Worm (Caenorhabditis elegans) whole organism, L2 larva: Measurements from ENCODE around the gene F01F1.15.

Experiments used
- lin-11 ChIP-seq: fragments of 150-350 bp; sonication (generic microtip); optimal IDR thresholded peaks from 2 replicates; lab custom pipeline; 2014; ENCODE audit warnings: missing biosample characterization, missing genetic modification characterization, inconsistent platforms, mixed read lengths
- nhr-237 ChIP-seq: fragments of 150-350 bp; optimal IDR thresholded peaks from 2 replicates; lab custom pipeline; 2014; ENCODE audit warnings: missing biosample characterization, missing genetic modification characterization
- unc-62 ChIP-seq: fragments of 150-350 bp; optimal IDR thresholded peaks from 2 replicates; lab custom pipeline; 2014; ENCODE audit warnings: missing biosample characterization, missing genetic modification reagents, missing genetic modification characterization

DNA sequence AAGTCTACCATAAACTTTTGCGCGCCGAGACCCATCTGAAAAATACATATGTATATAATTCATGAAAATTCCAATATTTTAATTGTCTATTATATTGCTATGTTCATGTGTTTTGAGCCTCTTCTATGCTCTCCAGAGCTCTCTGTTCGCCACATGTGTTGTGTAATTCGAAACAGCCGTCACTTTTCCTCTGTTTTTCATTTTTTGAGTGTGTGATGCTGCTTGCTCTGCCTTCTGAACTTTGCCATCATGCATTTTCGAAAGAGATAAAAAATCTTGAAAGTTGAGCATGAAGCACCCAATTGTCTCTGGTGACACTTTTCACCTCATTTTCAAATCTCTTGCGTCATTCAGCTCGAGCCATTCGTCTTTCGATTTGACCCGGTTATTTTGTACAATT is 3.0 kb upstream of the F01F1.15 start:
- TF ChIP-seq lin-11 (no peak), nhr-237 (tag; lab: Kevin White, UChicago) (no peak), unc-62 (GFP tag; lab: Kevin White, UChicago) (no peak)
